Worm (Caenorhabditis elegans) whole organism, L1 larva: ENCODE measurements around the gene sdz-7.

Source experiments
- C16A3.4 ChIP-seq: fragments of 150-350 bp; optimal IDR thresholded peaks from 2 replicates; lab custom pipeline; 2014; ENCODE audit warnings: missing biosample characterization, missing genetic modification characterization
- C34B4.2 ChIP-seq: sonication (generic microtip); optimal IDR thresholded peaks from 2 replicates; lab custom pipeline; 2017; ENCODE audit warnings: mild to moderate bottlenecking, missing genetic modification characterization, missing compliant biosample characterization
- aly-2 ChIP-seq: fragments of 150-350 bp; optimal IDR thresholded peaks from 2 replicates; lab custom pipeline; 2014; ENCODE audit warnings: missing biosample characterization, missing genetic modification characterization
- ama-1 ChIP-seq: fragments of 150-350 bp; optimal IDR thresholded peaks from 2 replicates; lab custom pipeline; 2014
- ceh-63 ChIP-seq: fragments of 200-800 bp; sonication (Bioruptor generic); optimal IDR thresholded peaks from 2 replicates; lab custom pipeline; 2018; ENCODE audit warnings: mild to moderate bottlenecking, missing genetic modification characterization, missing compliant biosample characterization
- ceh-8 ChIP-seq: fragments of 200-800 bp; sonication (Bioruptor generic); optimal IDR thresholded peaks from 2 replicates; lab custom pipeline; 2018; ENCODE audit warnings: mild to moderate bottlenecking, missing genetic modification characterization, moderate library complexity, missing compliant biosample characterization
- ceh-82 ChIP-seq, 3 experiments: fragments of 150-350 bp in 1 of 3; sonication (generic microtip) in 2 of 3; optimal IDR thresholded peaks; 2 replicates each; lab custom pipeline; 2014 to 2017; ENCODE audit warnings: missing biosample characterization in 3 of 3, missing genetic modification characterization in 3 of 3
- ceh-88 ChIP-seq: fragments of 200-800 bp; sonication (Bioruptor generic); IDR thresholded peaks from 2 replicates; pipeline ENCODE4 v1.3.6; 2022; ENCODE audit warnings: missing genetic modification characterization, missing compliant biosample characterization
- dpl-1 ChIP-seq, 3 experiments: fragments of 150-350 bp in 2 of 3; sonication (generic microtip) in 1 of 3; optimal IDR thresholded peaks; 2 replicates each; lab custom pipeline; 2014 to 2017; ENCODE audit warnings: missing biosample characterization in 3 of 3, missing genetic modification characterization in 3 of 3, missing genetic modification reagents in 3 of 3
- dsc-1 ChIP-seq: sonication (generic microtip); optimal IDR thresholded peaks from 2 replicates; lab custom pipeline; 2016; ENCODE audit warnings: mild to moderate bottlenecking, missing genetic modification characterization, missing compliant biosample characterization
- efl-1 ChIP-seq, 4 experiments: fragments of 150-350 bp; optimal IDR thresholded peaks in 3 of 4; peaks in 1 of 4; 1 replicate in 1 of 4; 2 replicates in 3 of 4; lab custom pipeline; 2014; ENCODE audit warnings: missing biosample characterization in 2 of 4, missing genetic modification characterization in 2 of 4, missing genetic modification reagents in 2 of 4
- efl-3 ChIP-seq: fragments of 200-800 bp; sonication (Bioruptor generic); optimal IDR thresholded peaks from 2 replicates; lab custom pipeline; 2018; ENCODE audit warnings: mild to moderate bottlenecking, missing genetic modification characterization, missing compliant biosample characterization
- egl-13 ChIP-seq: sonication (generic microtip); optimal IDR thresholded peaks from 2 replicates; lab custom pipeline; 2016; ENCODE audit warnings: missing genotype, missing genetic modification reagents, missing genetic modification characterization, missing compliant biosample characterization
- elt-2 ChIP-seq: sonication (generic microtip); optimal IDR thresholded peaks from 2 replicates; lab custom pipeline; 2016; ENCODE audit warnings: missing genetic modification characterization, mild to moderate bottlenecking, inconsistent platforms, missing compliant biosample characterization, missing genetic modification reagents
- elt-3 ChIP-seq, 6 experiments: fragments of 150-350 bp in 1 of 6; sonication (generic microtip); optimal IDR thresholded peaks; 2 replicates each; lab custom pipeline; 2017 to 2018; ENCODE audit warnings: missing biosample characterization in 6 of 6, missing genetic modification characterization in 6 of 6, inconsistent platforms in 1 of 6
- ets-5 ChIP-seq: fragments of 200-800 bp; sonication (Bioruptor generic); IDR thresholded peaks from 2 replicates; pipeline ENCODE4 v1.3.6; 2022; ENCODE audit warnings: missing genetic modification characterization, missing compliant biosample characterization
- fkh-4 ChIP-seq: sonication (generic microtip); optimal IDR thresholded peaks from 2 replicates; lab custom pipeline; 2016; ENCODE audit warnings: missing compliant biosample characterization, missing genetic modification characterization, borderline replicate concordance
- fkh-8 ChIP-seq: sonication (generic microtip); optimal IDR thresholded peaks from 2 replicates; lab custom pipeline; 2016; ENCODE audit warnings: mild to moderate bottlenecking, missing genetic modification characterization, missing compliant biosample characterization
- grh-1 ChIP-seq: fragments of 200-800 bp; sonication (Bioruptor generic); IDR thresholded peaks from 2 replicates; pipeline ENCODE4 v1.3.6; 2022; ENCODE audit warnings: missing genetic modification reagents, missing genetic modification characterization, missing compliant biosample characterization
- hlh-17 ChIP-seq: fragments of 200-800 bp; sonication (Bioruptor generic); optimal IDR thresholded peaks from 2 replicates; lab custom pipeline; 2018; ENCODE audit warnings: missing genetic modification characterization, mild to moderate bottlenecking, missing compliant biosample characterization, moderate library complexity, borderline replicate concordance
- hlh-4 ChIP-seq: sonication (generic microtip); optimal IDR thresholded peaks from 2 replicates; lab custom pipeline; 2016; ENCODE audit warnings: mild to moderate bottlenecking, missing genetic modification characterization, missing compliant biosample characterization
- hpl-2 ChIP-seq: fragments of 150-350 bp; optimal IDR thresholded peaks from 2 replicates; lab custom pipeline; 2014; ENCODE audit warnings: missing biosample characterization, missing genetic modification reagents, missing genetic modification characterization
- isw-1 ChIP-seq: fragments of 200-800 bp; sonication (Bioruptor generic); IDR thresholded peaks from 2 replicates; pipeline ENCODE4 v1.3.6; 2022; ENCODE audit warnings: missing genetic modification characterization, missing compliant biosample characterization
- jun-1 ChIP-seq: fragments of 150-350 bp; optimal IDR thresholded peaks from 2 replicates; lab custom pipeline; 2014; ENCODE audit warnings: missing biosample characterization, missing genetic modification reagents, missing genetic modification characterization
- lin-13 ChIP-seq: fragments of 150-350 bp; optimal IDR thresholded peaks from 2 replicates; lab custom pipeline; 2014; ENCODE audit warnings: missing biosample characterization, missing genetic modification reagents, missing genetic modification characterization
- lin-14 ChIP-seq: fragments of 200-800 bp; sonication (Bioruptor generic); optimal IDR thresholded peaks from 2 replicates; lab custom pipeline; 2018; ENCODE audit warnings: mild to moderate bottlenecking, missing genetic modification characterization, moderate library complexity, missing compliant biosample characterization
- lin-15B ChIP-seq: fragments of 150-350 bp; sonication (generic microtip); optimal IDR thresholded peaks from 3 replicates; lab custom pipeline; 2014; ENCODE audit warnings: missing biosample characterization, missing genetic modification characterization
- lin-39 ChIP-seq: fragments of 150-350 bp; optimal IDR thresholded peaks from 2 replicates; lab custom pipeline; 2014; ENCODE audit warnings: missing biosample characterization, missing genetic modification reagents, missing genetic modification characterization
- lsy-2 ChIP-seq, 2 experiments: fragments of 150-350 bp; optimal IDR thresholded peaks; 2 replicates each; lab custom pipeline; 2014; ENCODE audit warnings: missing biosample characterization in 2 of 2, missing genetic modification characterization in 2 of 2
- mab-9 ChIP-seq: fragments of 200-800 bp; sonication (Bioruptor generic); IDR thresholded peaks from 2 replicates; pipeline ENCODE4 v1.3.6; 2022; ENCODE audit warnings: missing genetic modification reagents, missing genetic modification characterization, missing compliant biosample characterization
- nhr-11 ChIP-seq: fragments of 150-350 bp; optimal IDR thresholded peaks from 2 replicates; lab custom pipeline; 2014; ENCODE audit warnings: missing biosample characterization, missing genetic modification characterization
- nhr-12 ChIP-seq: sonication (generic microtip); optimal IDR thresholded peaks from 2 replicates; lab custom pipeline; 2017; ENCODE audit warnings: missing biosample characterization, missing genetic modification characterization
- nhr-20 ChIP-seq: sonication (generic microtip); optimal IDR thresholded peaks from 2 replicates; lab custom pipeline; 2016; ENCODE audit warnings: mild to moderate bottlenecking, missing genetic modification characterization, missing compliant biosample characterization
- nhr-237 ChIP-seq: fragments of 150-350 bp; optimal IDR thresholded peaks from 2 replicates; lab custom pipeline; 2014; ENCODE audit warnings: missing biosample characterization, missing genetic modification characterization
- nhr-76 ChIP-seq: sonication (generic microtip); optimal IDR thresholded peaks from 2 replicates; lab custom pipeline; 2017; ENCODE audit warnings: missing biosample characterization, missing genetic modification characterization
- nhr-77 ChIP-seq: fragments of 150-350 bp; optimal IDR thresholded peaks from 2 replicates; lab custom pipeline; 2014; ENCODE audit warnings: missing biosample characterization, missing genetic modification characterization
- nhr-85 ChIP-seq: sonication (generic microtip); peaks from one replicate; lab custom pipeline; 2016; ENCODE audit warnings: missing genetic modification characterization, inconsistent platforms, missing compliant biosample characterization
- nhr-90 ChIP-seq: sonication (generic microtip); optimal IDR thresholded peaks from 2 replicates; lab custom pipeline; 2016; ENCODE audit warnings: mild to moderate bottlenecking, missing genetic modification characterization, missing compliant biosample characterization; ENCODE audit not compliant: poor library complexity
- pag-3 ChIP-seq: sonication (generic microtip); optimal IDR thresholded peaks from 2 replicates; lab custom pipeline; 2017; ENCODE audit warnings: missing genetic modification characterization, mild to moderate bottlenecking, missing compliant biosample characterization, antibody characterized with exemption, borderline replicate concordance; ENCODE audit not compliant: insufficient read depth
- pqm-1 ChIP-seq: sonication (generic microtip); optimal IDR thresholded peaks from 3 replicates; lab custom pipeline; 2017; ENCODE audit warnings: missing biosample characterization, missing genetic modification characterization
- skn-1 ChIP-seq: fragments of 150-350 bp; optimal IDR thresholded peaks from 2 replicates; lab custom pipeline; 2014; ENCODE audit warnings: missing biosample characterization, missing genetic modification characterization
- snpc-4 ChIP-seq: fragments of 150-350 bp; optimal IDR thresholded peaks from 2 replicates; lab custom pipeline; 2014; ENCODE audit warnings: missing biosample characterization, missing genetic modification characterization
- snu-23 ChIP-seq: sonication (generic microtip); optimal IDR thresholded peaks from 2 replicates; lab custom pipeline; 2016; ENCODE audit warnings: missing genetic modification characterization, missing compliant biosample characterization
- sox-4 ChIP-seq: sonication (generic microtip); optimal IDR thresholded peaks from 2 replicates; lab custom pipeline; 2016; ENCODE audit warnings: missing genetic modification characterization, missing compliant biosample characterization
- sup-37 ChIP-seq: fragments of 200-800 bp; sonication (Bioruptor generic); optimal IDR thresholded peaks from 2 replicates; lab custom pipeline; 2018; ENCODE audit warnings: mild to moderate bottlenecking, missing genetic modification characterization, missing compliant biosample characterization
- tlp-1 ChIP-seq: fragments of 150-350 bp; optimal IDR thresholded peaks from 2 replicates; lab custom pipeline; 2014; ENCODE audit warnings: missing biosample characterization, missing genetic modification characterization
- unc-130 ChIP-seq: fragments of 150-350 bp; optimal IDR thresholded peaks from 2 replicates; lab custom pipeline; 2017; ENCODE audit warnings: missing biosample characterization, missing genetic modification characterization, inconsistent platforms
- vab-15 ChIP-seq: sonication (generic microtip); optimal IDR thresholded peaks from 2 replicates; lab custom pipeline; 2017; ENCODE audit warnings: missing genotype, mild to moderate bottlenecking, missing genetic modification characterization, missing compliant biosample characterization
- xbp-1 ChIP-seq: sonication (generic microtip); optimal IDR thresholded peaks from 2 replicates; lab custom pipeline; 2016; ENCODE audit warnings: missing genetic modification characterization, missing compliant biosample characterization
- zag-1 ChIP-seq: fragments of 150-350 bp; optimal IDR thresholded peaks from 2 replicates; lab custom pipeline; 2014; ENCODE audit warnings: missing biosample characterization, missing genetic modification characterization
- ztf-11 ChIP-seq, 2 experiments: sonication (generic microtip); optimal IDR thresholded peaks; 2 replicates each; lab custom pipeline; 2016 to 2017; ENCODE audit warnings: missing genetic modification characterization in 2 of 2, missing biosample characterization in 1 of 2, missing compliant biosample characterization in 1 of 2

The sdz-7 gene

DNA sequence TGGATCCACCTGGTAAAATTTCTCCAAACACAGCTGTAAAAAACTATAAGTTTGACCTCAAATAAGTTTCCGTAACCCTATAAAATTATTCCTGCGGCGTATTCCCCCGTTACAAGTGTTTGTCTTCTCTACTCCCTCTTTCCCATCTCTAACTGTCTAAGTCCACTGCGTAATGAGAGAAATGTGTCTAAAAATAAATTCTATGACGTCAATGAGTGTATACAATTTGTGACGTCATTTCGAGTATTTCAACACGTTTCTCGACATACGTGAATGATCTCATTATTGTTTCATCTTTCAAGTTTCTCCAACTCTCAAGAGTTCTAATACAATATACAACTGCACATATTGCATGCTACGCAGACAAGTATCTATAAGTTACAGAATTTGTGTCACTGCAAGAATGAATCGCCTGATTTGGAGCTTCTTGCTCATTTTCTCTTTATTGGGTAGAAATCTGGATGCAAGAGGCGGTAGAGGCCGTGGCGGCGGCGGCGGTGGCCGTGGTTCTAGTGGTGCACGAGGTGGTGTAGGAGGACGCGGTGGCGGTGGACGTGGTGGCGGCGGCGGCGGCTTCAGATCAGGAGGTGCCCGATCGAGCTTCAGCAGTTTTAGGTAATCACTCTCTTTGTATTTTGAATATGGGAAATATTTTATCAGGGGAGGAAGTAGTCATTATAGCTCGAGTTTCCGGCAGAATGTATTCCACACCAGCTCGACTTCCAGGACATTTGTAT lies 20.2 kb upstream of the sdz-7 start, which contains the start of gene F53C3.6:
Gene F53C3.6, plus strand, starts transcription at position 385 of the 737 bp plus-strand sequence.
- TF ChIP-seq nhr-76 (no peak), sup-37 (no peak), sox-4 (peak; percentile 48), nhr-12 (tag; lab: Kevin White, UChicago) (no peak), C16A3.4 (peak; percentile 26), skn-1 (tag; lab: Kevin White, UChicago) (peak; percentile 70), elt-2 (tag; lab: Kevin White, UChicago) (peak; percentile 4), hlh-4 (no peak), ceh-82 (tag; optimal IDR thresholded peaks at IDR 0.05; lab: Kevin White, UChicago) (peak in 2 of 3 experiments; percentile 36 to 67), isw-1 (peak; percentile 48; the same call in 1 of the 2 replicates), efl-1 (optimal IDR thresholded peaks at IDR 0.05; lab: Kevin White, UChicago) (peak; percentile 63 to 67), efl-1 (GFP tag; optimal IDR thresholded peaks at IDR 0.05 in 1 of 2; lab: Kevin White, UChicago) (peak; percentile 42 to 87), hlh-17 (no peak), nhr-77 (tag; lab: Kevin White, UChicago) (peak; percentile 51), ets-5 (GFP tag; lab: Robert Waterston, UW) (no peak), jun-1 (tag; lab: Kevin White, UChicago) (peak; percentile 28), zag-1 (tag; lab: Kevin White, UChicago) (no peak), nhr-20 (tag; lab: Kevin White, UChicago) (peak; percentile 64), fkh-8 (peak; percentile 61), hpl-2 (GFP tag; lab: Kevin White, UChicago) (no peak), xbp-1 (tag; lab: Kevin White, UChicago) (peak; percentile 64), fkh-4 (tag; lab: Kevin White, UChicago) (no peak), pag-3 (tag; lab: Kevin White, UChicago) (no peak), ceh-63 (no peak), lin-14 (GFP tag; lab: Kevin White, UChicago) (peak; percentile 95), lin-15B (tag; lab: Kevin White, UChicago) (no peak), ztf-11 (tag; optimal IDR thresholded peaks at IDR 0.05; lab: Kevin White, UChicago) (no peak), elt-3 (tag; optimal IDR thresholded peaks at IDR 0.05; lab: Kevin White, UChicago) (peak in 2 of 6 experiments; percentile 2 to 66), nhr-237 (no peak), dsc-1 (peak; percentile 71), egl-13 (peak; percentile 64), tlp-1 (tag; lab: Kevin White, UChicago) (no peak), ceh-88 (GFP tag; lab: Robert Waterston, UW) (peak; percentile 26; the same call in 1 of the 2 replicates), ama-1 (no peak), lin-39 (peak; percentile 47), nhr-90 (tag; lab: Kevin White, UChicago) (peak; percentile 21), nhr-11 (peak; percentile 24), C34B4.2 (no peak), snu-23 (GFP tag; lab: Kevin White, UChicago) (peak; percentile 61), lsy-2 (tag; optimal IDR thresholded peaks at IDR 0.05; lab: Kevin White, UChicago) (peak; percentile 77), dpl-1 (GFP tag; optimal IDR thresholded peaks at IDR 0.05; lab: Kevin White, UChicago) (peak in 2 of 3 experiments; percentile 30 to 38), aly-2 (tag; lab: Kevin White, UChicago) (no peak), efl-3 (GFP tag; lab: Kevin White, UChicago) (no peak), snpc-4 (peak; percentile 26), nhr-85 (tag; lab: Kevin White, UChicago) (peak; percentile 89), vab-15 (tag; lab: Kevin White, UChicago) (no peak), mab-9 (GFP tag; lab: Robert Waterston, UW) (no peak), lin-13 (GFP tag; lab: Kevin White, UChicago) (peak; percentile 51), unc-130 (no peak), grh-1 (GFP tag; lab: Robert Waterston, UW) (peak; percentile 40), ceh-8 (peak; percentile 77), pqm-1 (tag; lab: Kevin White, UChicago) (no peak)
